Fruit fly (Drosophila melanogaster) whole organism, embryonic: Measurements from ENCODE around the gene Synd.

Source experiments
- BEAF-32 ChIP-seq: fragments of 200-800 bp; sonication (Bioruptor generic); optimal IDR thresholded peaks from 3 replicates; lab custom pipeline; 2017; ENCODE audit warnings: missing biosample characterization, missing genetic modification characterization, mild to moderate bottlenecking, moderate library complexity, missing genetic modification reagents
- Bteb2 ChIP-seq: fragments of 200-800 bp; sonication (Bioruptor generic); optimal IDR thresholded peaks from 2 replicates; lab custom pipeline; 2016; ENCODE audit warnings: missing biosample characterization, missing genetic modification characterization
- CG10209 ChIP-seq: fragments of 200-800 bp; sonication (Bioruptor generic); optimal IDR thresholded peaks from 3 replicates; lab custom pipeline; 2017; ENCODE audit warnings: missing biosample characterization, mild to moderate bottlenecking, missing genetic modification characterization, missing genetic modification reagents
- CG11085 ChIP-seq: fragments of 200-800 bp; sonication (Bioruptor generic); IDR thresholded peaks from 2 replicates; pipeline ENCODE4 v1.3.6; 2022; ENCODE audit warnings: missing biosample characterization, missing genetic modification characterization
- CG11093 ChIP-seq: fragments of 200-800 bp; sonication (Bioruptor generic); IDR thresholded peaks from 3 replicates; pipeline ENCODE4 v1.3.6; 2022; ENCODE audit warnings: missing biosample characterization, missing genetic modification characterization
- CG12744 ChIP-seq: fragments of 200-800 bp; sonication (Bioruptor generic); optimal IDR thresholded peaks from 2 replicates; lab custom pipeline; 2016; ENCODE audit warnings: missing biosample characterization, missing genetic modification characterization
- CG15011 ChIP-seq: fragments of 200-800 bp; sonication (Bioruptor generic); optimal IDR thresholded peaks from 3 replicates; lab custom pipeline; 2018; ENCODE audit warnings: missing biosample characterization, mild to moderate bottlenecking, missing genetic modification characterization
- CG1647 ChIP-seq: fragments of 200-800 bp; sonication (Bioruptor generic); optimal IDR thresholded peaks from 3 replicates; lab custom pipeline; 2016; ENCODE audit warnings: missing biosample characterization, missing genetic modification characterization
- CG16863 ChIP-seq: fragments of 200-800 bp; sonication (Bioruptor generic); optimal IDR thresholded peaks from 3 replicates; lab custom pipeline; 2016; ENCODE audit warnings: missing biosample characterization, missing genetic modification characterization
- CG17802 ChIP-seq: fragments of 200-800 bp; sonication (Bioruptor generic); optimal IDR thresholded peaks from 2 replicates; lab custom pipeline; 2018; ENCODE audit warnings: missing biosample characterization, mild to moderate bottlenecking, missing genetic modification characterization, moderate library complexity
- CG18011 ChIP-seq: fragments of 200-800 bp; sonication (Bioruptor generic); optimal IDR thresholded peaks from 2 replicates; lab custom pipeline; 2017; ENCODE audit warnings: missing biosample characterization, missing genetic modification characterization, mild to moderate bottlenecking, moderate library complexity, missing genotype
- CG1832 ChIP-seq: fragments of 200-800 bp; sonication (Bioruptor generic); optimal IDR thresholded peaks from 2 replicates; lab custom pipeline; 2017; ENCODE audit warnings: missing biosample characterization, mild to moderate bottlenecking, missing genetic modification characterization, inconsistent platforms
- CG31365 ChIP-seq: fragments of 200-800 bp; sonication (Bioruptor generic); optimal IDR thresholded peaks from 2 replicates; lab custom pipeline; 2018; ENCODE audit warnings: missing biosample characterization, mild to moderate bottlenecking, missing genetic modification characterization
- CG31388 ChIP-seq: fragments of 200-800 bp; sonication (Bioruptor generic); optimal IDR thresholded peaks from 2 replicates; lab custom pipeline; 2016; ENCODE audit warnings: missing biosample characterization, missing genetic modification characterization
- CG3163 ChIP-seq: fragments of 200-800 bp; sonication (Bioruptor generic); optimal IDR thresholded peaks from 3 replicates; lab custom pipeline; 2016; ENCODE audit warnings: missing biosample characterization, missing genetic modification characterization
- CG4360 ChIP-seq: fragments of 200-800 bp; sonication (Bioruptor generic); IDR thresholded peaks from 2 replicates; pipeline ENCODE4 v1.3.6; 2022; ENCODE audit warnings: missing biosample characterization, missing genetic modification characterization
- CG5245 ChIP-seq: fragments of 200-800 bp; sonication (Bioruptor generic); optimal IDR thresholded peaks from 3 replicates; lab custom pipeline; 2016; ENCODE audit warnings: missing biosample characterization, missing genetic modification characterization
- CG6272 ChIP-seq: fragments of 200-800 bp; sonication (Bioruptor generic); IDR thresholded peaks from 2 replicates; pipeline ENCODE4 v1.3.6; 2022; ENCODE audit warnings: missing biosample characterization, missing genetic modification characterization
- CG6854 ChIP-seq: fragments of 200-800 bp; sonication (Bioruptor generic); optimal IDR thresholded peaks from 3 replicates; lab custom pipeline; 2017; ENCODE audit warnings: missing biosample characterization, mild to moderate bottlenecking, missing genetic modification characterization
- CG7271 ChIP-seq: fragments of 200-800 bp; sonication (Bioruptor generic); optimal IDR thresholded peaks from 2 replicates; lab custom pipeline; 2018; ENCODE audit warnings: missing biosample characterization, mild to moderate bottlenecking, missing genetic modification characterization, moderate library complexity
- CG7928 ChIP-seq: fragments of 200-800 bp; sonication (Bioruptor generic); optimal IDR thresholded peaks from 2 replicates; lab custom pipeline; 2017; ENCODE audit warnings: missing biosample characterization, mild to moderate bottlenecking, missing genetic modification characterization
- CG8290 ChIP-seq, 3 experiments: fragments of 200-800 bp; sonication (Bioruptor generic); optimal IDR thresholded peaks; 2 replicates each; lab custom pipeline; 2016 to 2019; ENCODE audit warnings: missing biosample characterization in 3 of 3, missing genetic modification characterization in 3 of 3, mild to moderate bottlenecking in 2 of 3, moderate library complexity in 1 of 3
- CG8359 ChIP-seq: fragments of 200-800 bp; sonication (Bioruptor generic); optimal IDR thresholded peaks from 2 replicates; lab custom pipeline; 2017; ENCODE audit warnings: missing biosample characterization, mild to moderate bottlenecking, missing genetic modification characterization, borderline replicate concordance
- D19B ChIP-seq: fragments of 200-800 bp; sonication (Bioruptor generic); optimal IDR thresholded peaks from 2 replicates; lab custom pipeline; 2017; ENCODE audit warnings: missing biosample characterization, mild to moderate bottlenecking, missing genetic modification characterization
- E2f2 ChIP-seq: fragments of 200-800 bp; sonication (Bioruptor generic); IDR thresholded peaks from 2 replicates; pipeline ENCODE4 v1.3.6; 2022; ENCODE audit warnings: missing biosample characterization, missing genetic modification characterization
- Elba2 ChIP-seq: fragments of 200-800 bp; sonication (Bioruptor generic); optimal IDR thresholded peaks from 3 replicates; lab custom pipeline; 2016; ENCODE audit warnings: missing biosample characterization, missing genetic modification characterization
- GATAe ChIP-seq: fragments of 200-800 bp; sonication (Bioruptor generic); conservative IDR thresholded peaks from 2 replicates; pipeline ENCODE4 v1.3.6; 2022; ENCODE audit warnings: missing biosample characterization, missing genetic modification characterization
- Hmr ChIP-seq: fragments of 200-800 bp; sonication (Bioruptor generic); optimal IDR thresholded peaks from 3 replicates; lab custom pipeline; 2017; ENCODE audit warnings: mild to moderate bottlenecking, missing biosample characterization, missing genetic modification reagents, missing genetic modification characterization
- Hr3 ChIP-seq: fragments of 200-800 bp; sonication (Bioruptor generic); optimal IDR thresholded peaks from 3 replicates; lab custom pipeline; 2016; ENCODE audit warnings: missing biosample characterization, missing genetic modification characterization
- YL-1 ChIP-seq: fragments of 200-800 bp; sonication (Bioruptor generic); optimal IDR thresholded peaks from 3 replicates; lab custom pipeline; 2017; ENCODE audit warnings: missing biosample characterization, mild to moderate bottlenecking, missing genetic modification characterization
- dimm ChIP-seq: fragments of 200-800 bp; sonication (Bioruptor generic); IDR thresholded peaks from 2 replicates; pipeline ENCODE4 v1.3.6; 2022; ENCODE audit warnings: missing biosample characterization, missing genetic modification characterization
- gro ChIP-seq: fragments of 200-800 bp; sonication (Bioruptor generic); optimal IDR thresholded peaks from 2 replicates; lab custom pipeline; 2016; ENCODE audit warnings: missing biosample characterization, missing genetic modification characterization
- gsb-n ChIP-seq: fragments of 200-800 bp; sonication (Bioruptor generic); optimal IDR thresholded peaks from 3 replicates; lab custom pipeline; 2018; ENCODE audit warnings: missing biosample characterization, mild to moderate bottlenecking, missing genetic modification characterization
- hbn ChIP-seq: fragments of 200-800 bp; sonication (Bioruptor generic); IDR thresholded peaks from 2 replicates; pipeline ENCODE4 v1.3.6; 2022; ENCODE audit warnings: missing biosample characterization, missing genetic modification characterization; ENCODE audit not compliant: partially characterized antibody
- kay ChIP-seq: fragments of 200-800 bp; sonication (Bioruptor generic); optimal IDR thresholded peaks from 2 replicates; lab custom pipeline; 2016; ENCODE audit warnings: missing biosample characterization, missing genetic modification characterization
- lab ChIP-seq: fragments of 200-800 bp; sonication (Bioruptor generic); optimal IDR thresholded peaks from 3 replicates; lab custom pipeline; 2017; ENCODE audit warnings: missing biosample characterization, missing genetic modification characterization, mild to moderate bottlenecking, moderate library complexity, missing genetic modification reagents
- lola ChIP-seq, 3 experiments: fragments of >200 bp in 2 of 3; fragments of 200-800 bp in 1 of 3; sonication (Bioruptor generic) in 1 of 3; optimal IDR thresholded peaks; 2 replicates each; lab custom pipeline; 2017 to 2019; ENCODE audit warnings: missing biosample characterization in 3 of 3, missing genetic modification characterization in 3 of 3, mild to moderate bottlenecking in 1 of 3, moderate library complexity in 1 of 3
- luna ChIP-seq: fragments of 200-800 bp; sonication (Bioruptor generic); optimal IDR thresholded peaks from 2 replicates; lab custom pipeline; 2016; ENCODE audit warnings: missing biosample characterization, missing genetic modification characterization
- nmo ChIP-seq: fragments of 200-800 bp; sonication (Bioruptor generic); optimal IDR thresholded peaks from 2 replicates; lab custom pipeline; 2018; ENCODE audit warnings: missing biosample characterization, mild to moderate bottlenecking, missing genetic modification characterization, moderate library complexity
- p53 ChIP-seq: fragments of 200-800 bp; sonication (Bioruptor generic); optimal IDR thresholded peaks from 2 replicates; lab custom pipeline; 2016; ENCODE audit warnings: missing biosample characterization, missing genetic modification characterization
- pan ChIP-seq, 4 experiments: fragments of >200 bp in 3 of 4; fragments of 200-800 bp in 1 of 4; sonication (Bioruptor generic) in 1 of 4; optimal IDR thresholded peaks in 3 of 4; IDR thresholded peaks in 1 of 4; 2 replicates each; pipeline versions ENCODE4 v1.3.6 to Lab custom; 2017 to 2022; ENCODE audit warnings: missing biosample characterization in 2 of 4, missing genetic modification characterization in 2 of 4, mixed read lengths in 1 of 4
- pita ChIP-seq: fragments of 200-800 bp; sonication (Bioruptor generic); optimal IDR thresholded peaks from 2 replicates; lab custom pipeline; 2017; ENCODE audit warnings: missing biosample characterization, mild to moderate bottlenecking, missing genetic modification characterization
- run ChIP-seq: fragments of 200-800 bp; sonication (Bioruptor generic); optimal IDR thresholded peaks from 3 replicates; lab custom pipeline; 2018; ENCODE audit warnings: missing biosample characterization, mild to moderate bottlenecking, missing genetic modification characterization
- sd ChIP-seq: fragments of 200-800 bp; sonication (Bioruptor generic); optimal IDR thresholded peaks from 3 replicates; lab custom pipeline; 2018; ENCODE audit warnings: missing biosample characterization, mild to moderate bottlenecking, missing genetic modification characterization, moderate library complexity
- sens-2 ChIP-seq: fragments of 200-800 bp; sonication (Bioruptor generic); IDR thresholded peaks from 2 replicates; pipeline ENCODE4 v1.3.6; 2022; ENCODE audit warnings: missing biosample characterization, missing genetic modification characterization
- stwl ChIP-seq: fragments of 200-800 bp; sonication (Bioruptor generic); optimal IDR thresholded peaks from 3 replicates; lab custom pipeline; 2018; ENCODE audit warnings: missing biosample characterization, mild to moderate bottlenecking, missing genetic modification characterization, moderate library complexity
- vvl ChIP-seq: fragments of 200-800 bp; sonication (Bioruptor generic); IDR thresholded peaks from 2 replicates; pipeline ENCODE4 v1.3.6; 2022; ENCODE audit warnings: missing biosample characterization, missing genetic modification characterization

The Synd gene

dm6 chr3R:20832689-20833524 lies at the start of gene Synd (continued):
- TF ChIP-seq CG1832 (GFP tag; lab: Kevin White, UChicago) = no peak
- no peak for TF ChIP-seq CG5245 (GFP tag; lab: Kevin White, UChicago)
- peak; percentile 43 for TF ChIP-seq gro (GFP tag; lab: Kevin White, UChicago)
- no peak for TF ChIP-seq CG15011 (GFP tag; lab: Kevin White, UChicago)
- peak; percentile 31; the same call in 1 of the 2 replicates for TF ChIP-seq hbn (GFP tag; lab: Robert Waterston, UW)
- TF ChIP-seq CG4360 (GFP tag; lab: Robert Waterston, UW) = peak; percentile 64; the same call in 1 of the 2 replicates
- no peak for TF ChIP-seq Bteb2
- TF ChIP-seq CG6272 = no peak
- TF ChIP-seq pan (optimal IDR thresholded peaks at IDR 0.05; lab: Kevin White, UChicago) = no peak
- TF ChIP-seq pan (GFP tag; optimal IDR thresholded peaks at IDR 0.05 in 1 of 2, IDR thresholded peaks at IDR 0.05 in 1 of 2) = no peak
- no peak for TF ChIP-seq CG8359 (GFP tag; lab: Kevin White, UChicago)
- no peak for TF ChIP-seq CG7271 (tag; lab: Kevin White, UChicago)
- TF ChIP-seq CG7928 (GFP tag; lab: Kevin White, UChicago) = no peak
- 0 out of 2 replicates have a peak, but pooled peaks have one; percentile 9 for TF ChIP-seq E2f2
- peak in 1 of 3 experiments; percentile 81 for TF ChIP-seq lola (GFP tag; optimal IDR thresholded peaks at IDR 0.05; lab: Kevin White, UChicago)
- TF ChIP-seq CG18011 = peak; percentile 2
- peak; percentile 15 for TF ChIP-seq CG3163
- TF ChIP-seq kay (GFP tag; lab: Kevin White, UChicago) = no peak
- no peak for TF ChIP-seq sens-2 (GFP tag; lab: Robert Waterston, UW)
- TF ChIP-seq CG11085 (GFP tag; lab: Robert Waterston, UW) = no peak
- TF ChIP-seq BEAF-32 = peak; percentile 38
- TF ChIP-seq stwl = peak; percentile 40
- TF ChIP-seq D19B (GFP tag; lab: Kevin White, UChicago) = peak; percentile 25
- TF ChIP-seq CG11093 (GFP tag; lab: Robert Waterston, UW) = no peak
- no peak for TF ChIP-seq dimm (GFP tag; lab: Robert Waterston, UW)
- TF ChIP-seq CG31388 (GFP tag; lab: Kevin White, UChicago) = no peak
- no peak for TF ChIP-seq gsb-n (tag; lab: Kevin White, UChicago)
- TF ChIP-seq YL-1 (GFP tag; lab: Kevin White, UChicago) = peak; percentile 44
- TF ChIP-seq vvl (GFP tag; lab: Robert Waterston, UW) = 0 out of 2 replicates have a peak, but pooled peaks have one; percentile 6
- peak; percentile 38 for TF ChIP-seq Hmr (GFP tag; lab: Kevin White, UChicago)
- peak; percentile 98 for TF ChIP-seq sd (tag; lab: Kevin White, UChicago)
- TF ChIP-seq luna = no peak
- no peak for TF ChIP-seq CG17802 (tag; lab: Kevin White, UChicago)
- TF ChIP-seq CG10209 (GFP tag; lab: Kevin White, UChicago) = no peak
- no peak for TF ChIP-seq pita (GFP tag; lab: Kevin White, UChicago)
- no peak for TF ChIP-seq CG8290 (GFP tag; optimal IDR thresholded peaks at IDR 0.05; lab: Kevin White, UChicago)
- peak in 1 of 2 experiments; percentile 32 for TF ChIP-seq CG8290 (tag; optimal IDR thresholded peaks at IDR 0.05; lab: Kevin White, UChicago)
- no peak for TF ChIP-seq Hr3 (GFP tag; lab: Kevin White, UChicago)
- no peak for TF ChIP-seq CG12744 (GFP tag; lab: Kevin White, UChicago)
- peak; percentile 56 for TF ChIP-seq nmo (GFP tag; lab: Kevin White, UChicago)
- no peak for TF ChIP-seq CG1647 (GFP tag; lab: Kevin White, UChicago)
- no peak for TF ChIP-seq Elba2 (GFP tag; lab: Kevin White, UChicago)
- TF ChIP-seq p53 (GFP tag; lab: Kevin White, UChicago) = no peak
- TF ChIP-seq CG6854 (GFP tag; lab: Kevin White, UChicago) = no peak
- peak; percentile 49 for TF ChIP-seq lab (GFP tag; lab: Kevin White, UChicago)
- no peak for TF ChIP-seq CG16863
- TF ChIP-seq run = peak; percentile 14
- 0 out of 2 replicates have a peak, but pooled peaks have one; percentile 12 for TF ChIP-seq GATAe (GFP tag; lab: Robert Waterston, UW)
- TF ChIP-seq CG31365 (tag; lab: Kevin White, UChicago) = no peak
